Fruit fly (Drosophila melanogaster) whole organism, wandering third instar larva: ENCODE data around the gene Ubr1.

ENCODE experiments used
- CrebA ChIP-seq: fragments of 200-800 bp; sonication (Bioruptor generic); optimal IDR thresholded peaks from 2 replicates; lab custom pipeline; 2016; ENCODE audit warnings: missing biosample characterization, mild to moderate bottlenecking, missing genetic modification characterization, borderline replicate concordance
- Dfd ChIP-seq: fragments of >200 bp; optimal IDR thresholded peaks from 2 replicates; lab custom pipeline; 2017; ENCODE audit warnings: missing biosample characterization, missing genetic modification characterization
- Rel ChIP-seq, 2 experiments: fragments of 200-800 bp; sonication (Bioruptor generic) in 1 of 2; optimal IDR thresholded peaks; 2 replicates in 1 of 2; 3 replicates in 1 of 2; lab custom pipeline; 2016 to 2019; ENCODE audit warnings: mild to moderate bottlenecking in 2 of 2, missing biosample characterization in 2 of 2, missing genetic modification characterization in 2 of 2, moderate library complexity in 1 of 2
- foxo ChIP-seq, 2 experiments: fragments of 200-800 bp; sonication (Bioruptor generic); optimal IDR thresholded peaks; 2 replicates in 1 of 2; 3 replicates in 1 of 2; lab custom pipeline; 2016 to 2017; ENCODE audit warnings: missing biosample characterization in 2 of 2, missing genetic modification characterization in 2 of 2
- lola ChIP-seq: fragments of >200 bp; optimal IDR thresholded peaks from 2 replicates; lab custom pipeline; 2017; ENCODE audit warnings: missing biosample characterization, missing genetic modification characterization
- sv ChIP-seq: fragments of 200-800 bp; sonication (Bioruptor generic); optimal IDR thresholded peaks from 3 replicates; lab custom pipeline; 2016; ENCODE audit warnings: missing biosample characterization, missing genetic modification characterization
- woc ChIP-seq: sonication (Bioruptor generic); optimal IDR thresholded peaks from 2 replicates; lab custom pipeline; 2016; ENCODE audit warnings: missing biosample characterization, mild to moderate bottlenecking, missing genetic modification characterization

- TF ChIP-seq woc (no peak), sv (GFP tag; lab: Kevin White, UChicago) (no peak), foxo (GFP tag; optimal IDR thresholded peaks at IDR 0.05; lab: Kevin White, UChicago) (no peak), Dfd (GFP tag; lab: Kevin White, UChicago) (no peak), lola (GFP tag; lab: Kevin White, UChicago) (no peak), CrebA (GFP tag; lab: Kevin White, UChicago) (no peak), Rel (GFP tag; optimal IDR thresholded peaks at IDR 0.05; lab: Kevin White, UChicago) (no peak), Rel (tag; optimal IDR thresholded peaks at IDR 0.05; lab: Kevin White, UChicago) (no peak)
Observed at dm6 chrX:16907675-16908074, 60.8 kb downstream of the Ubr1 start.
